Worm (Caenorhabditis elegans): Measurements from ENCODE around the gene C18D4.6.

DNA sequence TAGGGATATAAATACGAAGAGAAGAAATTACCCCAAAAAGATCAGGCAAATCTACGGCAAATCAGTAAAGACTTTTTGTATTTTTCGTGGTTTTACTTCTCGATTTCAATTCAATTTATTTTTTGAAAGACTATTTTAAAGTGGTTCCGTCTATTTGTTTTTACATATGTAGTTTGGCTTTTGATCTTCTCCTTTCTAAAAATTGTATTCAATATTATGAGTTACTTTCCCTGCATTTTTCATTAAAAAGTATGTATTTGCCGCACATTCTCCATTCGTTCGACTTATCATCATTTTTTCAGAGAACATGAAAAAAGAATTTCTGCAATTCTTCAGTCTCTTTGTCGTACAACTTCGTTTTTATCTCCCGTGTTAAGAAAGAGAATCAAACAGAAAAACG, 28.7 kb upstream of the C18D4.6 start, which contains the start of gene C38D9.2:
- TF ChIP-seq aly-2 (tag; optimal IDR thresholded peaks at IDR 0.05) (no peak), snpc-4 (tag; optimal IDR thresholded peaks at IDR 0.05) (no peak), zag-1 (tag; optimal IDR thresholded peaks at IDR 0.05) (no peak), ceh-82 (tag; optimal IDR thresholded peaks at IDR 0.05) (no peak)

All from whole organism, L2 larva.